Worm (Caenorhabditis elegans): ENCODE results near the gene C07B5.2.

The C07B5.2 gene

ce11 chrX:9539294-9540030 is 22.5 kb upstream of the C07B5.2 start, which contains the start of gene nuc-1:
Gene nuc-1, plus strand, starts transcription at chrX:9539905.
- TF ChIP-seq ama-1 (optimal IDR thresholded peaks at IDR 0.05) (no peak), pqm-1 (tag; optimal IDR thresholded peaks at IDR 0.05) (peak; percentile 61), aly-2 (tag; optimal IDR thresholded peaks at IDR 0.05) (no peak), pha-4 (tag; optimal IDR thresholded peaks at IDR 0.05) (peak; percentile 92), skn-1 (tag; optimal IDR thresholded peaks at IDR 0.05) (no peak), nhr-28 (tag; optimal IDR thresholded peaks at IDR 0.05) (no peak), hmg-11 (tag; optimal IDR thresholded peaks at IDR 0.05) (no peak), fos-1 (tag; optimal IDR thresholded peaks at IDR 0.05) (no peak), elt-2 (tag; optimal IDR thresholded peaks at IDR 0.05) (peak; percentile 76), nhr-76 (tag; optimal IDR thresholded peaks at IDR 0.05) (no peak)

ce11 chrX:9537538-9538172 is 20.6 kb upstream of the C07B5.2 start:
- peak; percentile 56 for TF ChIP-seq nhr-23 (tag; optimal IDR thresholded peaks at IDR 0.05)
- TF ChIP-seq nhr-43 (tag; optimal IDR thresholded peaks at IDR 0.05; ENCODE audit: poor library complexity, severe bottlenecking): peak; percentile 67
- TF ChIP-seq skn-1 (tag; optimal IDR thresholded peaks at IDR 0.05): no peak
- no peak for TF ChIP-seq nhr-11 (tag; optimal IDR thresholded peaks at IDR 0.05)
- TF ChIP-seq jun-1 (tag; optimal IDR thresholded peaks at IDR 0.05): peak; percentile 15
- TF ChIP-seq pqm-1 (tag; optimal IDR thresholded peaks at IDR 0.05): peak; percentile 52
- TF ChIP-seq lsy-12 (tag; optimal IDR thresholded peaks at IDR 0.05): no peak
- TF ChIP-seq elt-3 (tag; optimal IDR thresholded peaks at IDR 0.05): peak in 1 of 3 experiments; percentile 50
- TF ChIP-seq nhr-25 (tag; optimal IDR thresholded peaks at IDR 0.05): peak; percentile 84
- no peak for TF ChIP-seq aly-2 (tag; optimal IDR thresholded peaks at IDR 0.05)

- TF ChIP-seq lin-39 (tag; optimal IDR thresholded peaks at IDR 0.05): no peak
- no peak for TF ChIP-seq nhr-77 (tag; optimal IDR thresholded peaks at IDR 0.05)
- TF ChIP-seq pha-4 (tag; optimal IDR thresholded peaks at IDR 0.05): no peak
- no peak for TF ChIP-seq nhr-12 (tag; optimal IDR thresholded peaks at IDR 0.05)
- TF ChIP-seq ztf-11 (tag; optimal IDR thresholded peaks at IDR 0.05): no peak
- no peak for TF ChIP-seq pqm-1 (tag; optimal IDR thresholded peaks at IDR 0.05)
- TF ChIP-seq fos-1 (tag; optimal IDR thresholded peaks at IDR 0.05): no peak
- TF ChIP-seq ceh-82 (tag; optimal IDR thresholded peaks at IDR 0.05): no peak
- no peak for TF ChIP-seq eor-1 (tag; optimal IDR thresholded peaks at IDR 0.05)
- no peak for TF ChIP-seq nhr-28 (tag; optimal IDR thresholded peaks at IDR 0.05)
- no peak for TF ChIP-seq daf-12 (tag; optimal IDR thresholded peaks at IDR 0.05)
- no peak for TF ChIP-seq nhr-23 (tag; optimal IDR thresholded peaks at IDR 0.05)
- no peak for TF ChIP-seq jun-1 (tag; optimal IDR thresholded peaks at IDR 0.05)
- no peak for TF ChIP-seq skn-1 (tag; optimal IDR thresholded peaks at IDR 0.05)
- TF ChIP-seq sea-2 (GFP tag; optimal IDR thresholded peaks at IDR 0.05): no peak
- TF ChIP-seq nhr-76 (tag; optimal IDR thresholded peaks at IDR 0.05): no peak
- TF ChIP-seq nhr-237 (tag; optimal IDR thresholded peaks at IDR 0.05): no peak
- TF ChIP-seq elt-3 (tag; optimal IDR thresholded peaks at IDR 0.05): no peak
Measured at ce11 chrX:9536665-9537064, 19.7 kb upstream of the C07B5.2 start, which contains the start of gene C07B5.8. Gene C07B5.8, minus strand, starts transcription at chrX:9536765.

ce11 chrX:9536008-9536407 is 19.0 kb upstream of the C07B5.2 start:
- TF ChIP-seq tbx-2 (tag; optimal IDR thresholded peaks at IDR 0.05) (peak; percentile 36), ztf-4 (tag; optimal IDR thresholded peaks at IDR 0.05) (no peak), lin-39 (tag; optimal IDR thresholded peaks at IDR 0.05) (no peak), nhr-23 (tag; optimal IDR thresholded peaks at IDR 0.05) (peak; percentile 2), ama-1 (optimal IDR thresholded peaks at IDR 0.05) (peak; percentile 71), lin-15B (tag; optimal IDR thresholded peaks at IDR 0.05) (no peak), zag-1 (tag; optimal IDR thresholded peaks at IDR 0.05) (no peak), nhr-25 (tag; optimal IDR thresholded peaks at IDR 0.05) (peak; percentile 41), ceh-16 (tag; optimal IDR thresholded peaks at IDR 0.05) (no peak), lsy-12 (tag; optimal IDR thresholded peaks at IDR 0.05) (no peak), nhr-43 (tag; optimal IDR thresholded peaks at IDR 0.05; ENCODE audit: poor library complexity, severe bottlenecking) (no peak), nhr-76 (tag; optimal IDR thresholded peaks at IDR 0.05) (no peak), R02D3.7 (tag; optimal IDR thresholded peaks at IDR 0.05) (no peak), nhr-237 (tag; optimal IDR thresholded peaks at IDR 0.05) (no peak)

ce11 chrX:9531640-9532039 is 14.6 kb upstream of the C07B5.2 start:
- TF ChIP-seq nhr-28 (tag; optimal IDR thresholded peaks at IDR 0.05) (no peak), nhr-43 (tag; optimal IDR thresholded peaks at IDR 0.05; ENCODE audit: poor library complexity, severe bottlenecking) (no peak), pha-4 (tag; optimal IDR thresholded peaks at IDR 0.05) (peak; percentile 21), pqm-1 (tag; optimal IDR thresholded peaks at IDR 0.05) (no peak), elt-3 (tag; optimal IDR thresholded peaks at IDR 0.05) (no peak), nfya-1 (tag; optimal IDR thresholded peaks at IDR 0.05; ENCODE audit: insufficient read depth) (no peak), lsy-12 (tag; optimal IDR thresholded peaks at IDR 0.05) (no peak)
